Worm (Caenorhabditis elegans) whole organism, L2 larva: ENCODE measurements around the gene abhd-3.1.

Experiments used
- C34F6.9 ChIP-seq: fragments of 150-350 bp; optimal IDR thresholded peaks from 2 replicates; lab custom pipeline; 2014; ENCODE audit warnings: missing biosample characterization, missing genetic modification characterization
- R02D3.7 ChIP-seq: fragments of 150-350 bp; optimal IDR thresholded peaks from 2 replicates; lab custom pipeline; 2014; ENCODE audit warnings: missing biosample characterization, missing genetic modification characterization
- Y55F3AM.14 ChIP-seq: fragments of 200-800 bp; sonication (Bioruptor generic); optimal IDR thresholded peaks from 2 replicates; lab custom pipeline; 2018; ENCODE audit warnings: mild to moderate bottlenecking, missing genetic modification characterization, missing compliant biosample characterization
- aly-2 ChIP-seq: fragments of 150-350 bp; optimal IDR thresholded peaks from 2 replicates; lab custom pipeline; 2014; ENCODE audit warnings: missing biosample characterization, missing genetic modification characterization
- ama-1 ChIP-seq: fragments of 150-350 bp; optimal IDR thresholded peaks from 2 replicates; lab custom pipeline; 2018; ENCODE audit warnings: inconsistent platforms
- ceh-16 ChIP-seq: fragments of 150-350 bp; optimal IDR thresholded peaks from 2 replicates; lab custom pipeline; 2014; ENCODE audit warnings: missing biosample characterization, missing genetic modification characterization
- ceh-82 ChIP-seq: fragments of 150-350 bp; optimal IDR thresholded peaks from 2 replicates; lab custom pipeline; 2014; ENCODE audit warnings: missing biosample characterization, missing genetic modification characterization
- crh-2 ChIP-seq: sonication (generic microtip); optimal IDR thresholded peaks from 2 replicates; lab custom pipeline; 2017; ENCODE audit warnings: missing biosample characterization, missing genetic modification characterization
- egl-27 ChIP-seq: sonication (generic microtip); optimal IDR thresholded peaks from 3 replicates; lab custom pipeline; 2017; ENCODE audit warnings: missing biosample characterization, missing genetic modification reagents, missing genetic modification characterization
- elt-3 ChIP-seq: sonication (generic microtip); optimal IDR thresholded peaks from 2 replicates; lab custom pipeline; 2017; ENCODE audit warnings: missing biosample characterization, missing genetic modification characterization
- fos-1 ChIP-seq: fragments of 150-350 bp; optimal IDR thresholded peaks from 2 replicates; lab custom pipeline; 2014; ENCODE audit warnings: missing biosample characterization, missing genetic modification characterization
- gmeb-1 ChIP-seq: fragments of 150-350 bp; optimal IDR thresholded peaks from 2 replicates; lab custom pipeline; 2014; ENCODE audit warnings: missing biosample characterization, missing genetic modification characterization
- lin-13 ChIP-seq: fragments of 150-350 bp; optimal IDR thresholded peaks from 2 replicates; lab custom pipeline; 2014; ENCODE audit warnings: missing biosample characterization, missing genetic modification reagents, missing genetic modification characterization
- mab-5 ChIP-seq: fragments of 150-350 bp; optimal IDR thresholded peaks from 2 replicates; lab custom pipeline; 2014; ENCODE audit warnings: missing biosample characterization, missing genetic modification characterization
- mbf-1 ChIP-seq: sonication (generic microtip); optimal IDR thresholded peaks from 2 replicates; lab custom pipeline; 2017; ENCODE audit warnings: missing biosample characterization, missing genetic modification characterization
- nhr-10 ChIP-seq: sonication (generic microtip); optimal IDR thresholded peaks from 2 replicates; lab custom pipeline; 2017; ENCODE audit warnings: missing biosample characterization, missing genetic modification characterization
- nhr-12 ChIP-seq: fragments of 150-350 bp; optimal IDR thresholded peaks from 2 replicates; lab custom pipeline; 2014; ENCODE audit warnings: missing biosample characterization, missing genetic modification characterization
- nhr-129 ChIP-seq: fragments of 150-350 bp; optimal IDR thresholded peaks from 2 replicates; lab custom pipeline; 2014; ENCODE audit warnings: missing biosample characterization, missing genetic modification characterization
- nhr-21 ChIP-seq: fragments of 150-350 bp; optimal IDR thresholded peaks from 2 replicates; lab custom pipeline; 2014; ENCODE audit warnings: missing biosample characterization, missing genetic modification characterization
- nhr-23 ChIP-seq: fragments of 150-350 bp; optimal IDR thresholded peaks from 2 replicates; lab custom pipeline; 2014; ENCODE audit warnings: missing biosample characterization, missing genetic modification reagents, missing genetic modification characterization
- nhr-237 ChIP-seq: fragments of 150-350 bp; optimal IDR thresholded peaks from 2 replicates; lab custom pipeline; 2014; ENCODE audit warnings: missing biosample characterization, missing genetic modification characterization
- nhr-25 ChIP-seq: fragments of 150-350 bp; sonication (generic microtip); optimal IDR thresholded peaks from 3 replicates; lab custom pipeline; 2014; ENCODE audit warnings: missing biosample characterization, missing genetic modification characterization
- nhr-6 ChIP-seq: fragments of 150-350 bp; optimal IDR thresholded peaks from 2 replicates; lab custom pipeline; 2014; ENCODE audit warnings: missing biosample characterization, missing genetic modification characterization
- nhr-77 ChIP-seq: fragments of 150-350 bp; optimal IDR thresholded peaks from 2 replicates; lab custom pipeline; 2014; ENCODE audit warnings: missing biosample characterization, missing genetic modification characterization
- peb-1 ChIP-seq: fragments of 150-350 bp; optimal IDR thresholded peaks from 2 replicates; lab custom pipeline; 2014; ENCODE audit warnings: missing biosample characterization, missing genetic modification characterization
- sem-4 ChIP-seq: fragments of 150-350 bp; optimal IDR thresholded peaks from 2 replicates; lab custom pipeline; 2014; ENCODE audit warnings: missing biosample characterization, missing genetic modification reagents, missing genetic modification characterization
- skn-1 ChIP-seq: sonication (generic microtip); optimal IDR thresholded peaks from 2 replicates; lab custom pipeline; 2017; ENCODE audit warnings: missing biosample characterization, missing genetic modification characterization
- sma-9 ChIP-seq, 2 experiments: fragments of 150-350 bp in 1 of 2; sonication (generic microtip) in 1 of 2; optimal IDR thresholded peaks; 2 replicates each; lab custom pipeline; 2014 to 2016; ENCODE audit warnings: missing genetic modification characterization in 2 of 2, mild to moderate bottlenecking in 1 of 2, missing biosample characterization in 1 of 2, missing compliant biosample characterization in 1 of 2, missing genetic modification reagents in 1 of 2, moderate library complexity in 1 of 2
- snpc-4 ChIP-seq: fragments of 150-350 bp; optimal IDR thresholded peaks from 2 replicates; lab custom pipeline; 2014; ENCODE audit warnings: missing biosample characterization, missing genetic modification characterization
- unc-39 ChIP-seq: fragments of 150-350 bp; optimal IDR thresholded peaks from 2 replicates; lab custom pipeline; 2014; ENCODE audit warnings: missing biosample characterization, missing genetic modification characterization
- unc-55 ChIP-seq: fragments of 150-350 bp; sonication (generic microtip); optimal IDR thresholded peaks from 3 replicates; lab custom pipeline; 2014; ENCODE audit warnings: missing biosample characterization, missing genetic modification reagents, missing genetic modification characterization
- unc-62 ChIP-seq: fragments of 150-350 bp; optimal IDR thresholded peaks from 2 replicates; lab custom pipeline; 2014; ENCODE audit warnings: missing biosample characterization, missing genetic modification reagents, missing genetic modification characterization
- zag-1 ChIP-seq: fragments of 150-350 bp; optimal IDR thresholded peaks from 2 replicates; lab custom pipeline; 2014; ENCODE audit warnings: missing biosample characterization, missing genetic modification characterization
- ztf-1 ChIP-seq: fragments of 200-800 bp; sonication (Bioruptor generic); conservative IDR thresholded peaks from 2 replicates; pipeline ENCODE4 v1.3.6; 2022; ENCODE audit warnings: missing genetic modification characterization, missing compliant biosample characterization
- ztf-4 ChIP-seq: fragments of 150-350 bp; optimal IDR thresholded peaks from 2 replicates; lab custom pipeline; 2014; ENCODE audit warnings: missing biosample characterization, missing genetic modification characterization

Gene abhd-3.1

DNA sequence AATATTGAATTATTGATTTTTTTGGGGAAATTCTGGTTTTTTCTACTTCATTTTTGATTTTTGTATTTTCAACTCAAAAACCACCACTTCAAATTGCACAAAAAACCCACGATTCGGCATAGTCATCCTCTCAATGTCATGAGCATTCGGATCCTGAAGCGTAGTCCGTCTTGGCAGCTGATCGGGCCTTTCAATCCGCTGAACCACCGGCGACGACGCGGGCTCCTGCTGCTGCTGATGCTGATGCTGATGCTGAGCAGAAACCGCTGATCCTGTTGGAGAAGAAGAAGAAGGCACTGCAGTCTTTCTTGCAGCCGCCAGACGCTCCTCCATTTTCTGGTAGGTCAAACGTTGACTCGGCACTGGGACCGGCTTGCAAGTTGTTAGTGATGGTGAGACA is 43.8 kb downstream of the abhd-3.1 start:
- TF ChIP-seq elt-3 (tag; lab: Kevin White, UChicago) (no peak), egl-27 (tag; lab: Kevin White, UChicago) (no peak), sem-4 (tag; lab: Kevin White, UChicago) (no peak), unc-39 (no peak), skn-1 (tag; lab: Kevin White, UChicago) (no peak), peb-1 (tag; lab: Kevin White, UChicago) (no peak), aly-2 (tag; lab: Kevin White, UChicago) (no peak), nhr-21 (tag; lab: Kevin White, UChicago) (no peak), nhr-77 (tag; lab: Kevin White, UChicago) (no peak), unc-62 (GFP tag; lab: Kevin White, UChicago) (no peak), Y55F3AM.14 (GFP tag; lab: Kevin White, UChicago) (no peak), nhr-10 (tag; lab: Kevin White, UChicago) (no peak), zag-1 (tag; lab: Kevin White, UChicago) (no peak)

DNA sequence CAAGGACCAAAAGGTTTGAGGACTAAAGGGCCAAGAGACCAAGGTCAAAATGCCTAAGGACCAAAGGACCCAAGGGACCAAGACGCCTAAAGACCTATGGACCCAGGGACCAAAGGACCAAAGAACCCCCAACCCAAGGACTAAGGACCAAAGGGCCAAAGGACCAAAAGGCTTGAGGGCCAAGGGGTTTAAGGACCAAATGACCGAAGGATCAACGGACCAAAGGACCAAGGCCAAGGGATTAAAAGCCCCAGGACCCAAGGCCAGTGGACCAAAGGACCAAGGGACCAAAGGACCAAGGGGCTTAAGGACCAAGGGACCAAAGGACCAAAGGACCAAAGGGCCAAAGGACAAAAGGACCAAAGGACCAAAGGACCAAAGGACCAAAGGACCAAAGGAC is 44.5 kb downstream of the abhd-3.1 start:
- TF ChIP-seq unc-55 (GFP tag; lab: Kevin White, UChicago) (peak; percentile 7), nhr-12 (tag; lab: Kevin White, UChicago) (no peak)

- no peak for TF ChIP-seq fos-1 (tag; lab: Kevin White, UChicago)
- TF ChIP-seq ztf-1 (GFP tag; lab: Robert Waterston, UW), result no peak
- TF ChIP-seq lin-13 (GFP tag; lab: Kevin White, UChicago), result no peak
- no peak for TF ChIP-seq nhr-23 (tag; lab: Kevin White, UChicago)
- no peak for TF ChIP-seq Y55F3AM.14 (GFP tag; lab: Kevin White, UChicago)
- TF ChIP-seq unc-39, result no peak
- no peak for TF ChIP-seq elt-3 (tag; lab: Kevin White, UChicago)
- TF ChIP-seq nhr-237, result no peak
- TF ChIP-seq snpc-4 (tag; lab: Kevin White, UChicago), result no peak
- TF ChIP-seq C34F6.9 (tag; lab: Kevin White, UChicago), result no peak
- no peak for TF ChIP-seq sma-9 (GFP tag; optimal IDR thresholded peaks at IDR 0.05; lab: Kevin White, UChicago)
- TF ChIP-seq sma-9 (tag; optimal IDR thresholded peaks at IDR 0.05; lab: Kevin White, UChicago), result no peak
- no peak for TF ChIP-seq mbf-1 (tag; lab: Kevin White, UChicago)
- no peak for TF ChIP-seq unc-55 (GFP tag; lab: Kevin White, UChicago)
- TF ChIP-seq ztf-4 (tag; lab: Kevin White, UChicago), result no peak
These were observed 45.4 kb downstream of the abhd-3.1 start for ce11 chrV:20000639-20001038.

- TF ChIP-seq unc-55 (GFP tag; lab: Kevin White, UChicago) (no peak), ztf-4 (tag; lab: Kevin White, UChicago) (no peak), ztf-1 (GFP tag; lab: Robert Waterston, UW) (no peak), ama-1 (lab: Kevin White, UChicago) (no peak), ceh-16 (no peak), nhr-10 (tag; lab: Kevin White, UChicago) (no peak), sem-4 (tag; lab: Kevin White, UChicago) (no peak), aly-2 (tag; lab: Kevin White, UChicago) (no peak), Y55F3AM.14 (GFP tag; lab: Kevin White, UChicago) (no peak), crh-2 (tag; lab: Kevin White, UChicago) (no peak), peb-1 (tag; lab: Kevin White, UChicago) (no peak), skn-1 (tag; lab: Kevin White, UChicago) (no peak), nhr-6 (tag; lab: Kevin White, UChicago) (no peak), egl-27 (tag; lab: Kevin White, UChicago) (no peak), lin-13 (GFP tag; lab: Kevin White, UChicago) (no peak)
These were observed 46.9 kb downstream of the abhd-3.1 start for ce11 chrV:20002194-20002593.

ce11 chrV:20004385-20004784 is 49.1 kb downstream of the abhd-3.1 start, which contains the start of gene unc-51:
Gene unc-51, minus strand, starts transcription at chrV:20004485.
- TF ChIP-seq gmeb-1 (tag; lab: Kevin White, UChicago), result peak; percentile 41
- no peak for TF ChIP-seq R02D3.7 (tag; lab: Kevin White, UChicago)
- peak; percentile 9 for TF ChIP-seq nhr-25
- no peak for TF ChIP-seq nhr-129 (tag; lab: Kevin White, UChicago)
- no peak for TF ChIP-seq elt-3 (tag; lab: Kevin White, UChicago)
- no peak for TF ChIP-seq nhr-77 (tag; lab: Kevin White, UChicago)
- no peak for TF ChIP-seq ztf-4 (tag; lab: Kevin White, UChicago)
- no peak for TF ChIP-seq ceh-82 (tag; lab: Kevin White, UChicago)
- TF ChIP-seq sma-9 (GFP tag; optimal IDR thresholded peaks at IDR 0.05; lab: Kevin White, UChicago), result no peak
- no peak for TF ChIP-seq sma-9 (tag; optimal IDR thresholded peaks at IDR 0.05; lab: Kevin White, UChicago)
- TF ChIP-seq nhr-12 (tag; lab: Kevin White, UChicago), result no peak
- TF ChIP-seq mab-5 (tag; lab: Kevin White, UChicago), result no peak
- no peak for TF ChIP-seq ama-1 (lab: Kevin White, UChicago)
- no peak for TF ChIP-seq mbf-1 (tag; lab: Kevin White, UChicago)
- peak; percentile 28 for TF ChIP-seq crh-2 (tag; lab: Kevin White, UChicago)
